Fruit fly (Drosophila melanogaster): ENCODE results near the gene janA.

The janA gene

dm6 chr3R:30039494-30039893, at the start of gene janA, which contains the start of the genes Sry-alpha and Sry-beta:
janA (minus strand) TSS chr3R:30039533.
Sry-alpha (plus strand) TSS chr3R:30039719.
Sry-beta (plus strand) TSS chr3R:30039719.
- TF ChIP-seq CG32121 (GFP tag; IDR thresholded peaks at IDR 0.05), result no peak
- peak; percentile 2 for TF ChIP-seq CG15710 (tag; optimal IDR thresholded peaks at IDR 0.05)

dm6 chr3R:30084137-30084536, 44.8 kb upstream of the janA start:
- TF ChIP-seq Snoo (tag; optimal IDR thresholded peaks at IDR 0.05), result no peak
- TF ChIP-seq CG34367 (tag; optimal IDR thresholded peaks at IDR 0.05), result no peak
- TF ChIP-seq CG9948 (tag; optimal IDR thresholded peaks at IDR 0.05), result no peak
- no peak for TF ChIP-seq CG10348 (GFP tag; IDR thresholded peaks at IDR 0.05)
- no peak for TF ChIP-seq CG4496 (GFP tag; IDR thresholded peaks at IDR 0.05)
- no peak for TF ChIP-seq gl (tag; optimal IDR thresholded peaks at IDR 0.05)
- no peak for TF ChIP-seq CG14655 (GFP tag; optimal IDR thresholded peaks at IDR 0.05)
- TF ChIP-seq CG8301 (tag; optimal IDR thresholded peaks at IDR 0.05), result no peak
- no peak for TF ChIP-seq Pif1B (GFP tag; optimal IDR thresholded peaks at IDR 0.05)
- no peak for TF ChIP-seq CG13204 (GFP tag; optimal IDR thresholded peaks at IDR 0.05)

dm6 chr3R:30083215-30083614, 43.9 kb upstream of the janA start:
- TF ChIP-seq CG34367 (tag; optimal IDR thresholded peaks at IDR 0.05) (no peak), CG13204 (GFP tag; optimal IDR thresholded peaks at IDR 0.05) (no peak), rn (GFP tag; IDR thresholded peaks at IDR 0.05) (no peak), CG32121 (GFP tag; IDR thresholded peaks at IDR 0.05) (no peak), Snoo (tag; optimal IDR thresholded peaks at IDR 0.05) (no peak), Pif1A (GFP tag; optimal IDR thresholded peaks at IDR 0.05) (peak; percentile 13), CG15710 (tag; optimal IDR thresholded peaks at IDR 0.05) (no peak), CG8159 (tag; optimal IDR thresholded peaks at IDR 0.05) (peak; percentile 23), D1 (tag; optimal IDR thresholded peaks at IDR 0.05) (no peak), Ets98B (GFP tag; IDR thresholded peaks at IDR 0.05) (no peak), CG10348 (GFP tag; IDR thresholded peaks at IDR 0.05) (no peak), EcR (GFP tag; optimal IDR thresholded peaks at IDR 0.05) (no peak), CG8301 (tag; optimal IDR thresholded peaks at IDR 0.05) (no peak), CG17806 (tag; optimal IDR thresholded peaks at IDR 0.05) (no peak)

- TF ChIP-seq CG8301 (tag; optimal IDR thresholded peaks at IDR 0.05) (peak; percentile 69), CG34367 (tag; optimal IDR thresholded peaks at IDR 0.05) (peak; percentile 53), CG8159 (tag; optimal IDR thresholded peaks at IDR 0.05) (peak; percentile 57), CG12605 (GFP tag; IDR thresholded peaks at IDR 0.05) (no peak), Pif1A (GFP tag; optimal IDR thresholded peaks at IDR 0.05) (peak; percentile 17), CG14655 (GFP tag; optimal IDR thresholded peaks at IDR 0.05) (peak; percentile 72), gl (tag; optimal IDR thresholded peaks at IDR 0.05) (no peak), CG4496 (GFP tag; IDR thresholded peaks at IDR 0.05) (peak; percentile 63; the same call in 1 of the 3 replicates), EcR (GFP tag; optimal IDR thresholded peaks at IDR 0.05) (peak; percentile 53), CG10348 (GFP tag; IDR thresholded peaks at IDR 0.05) (no peak; the same call in 1 of the 2 replicates), CG17806 (tag; optimal IDR thresholded peaks at IDR 0.05) (peak; percentile 51), CG9948 (tag; optimal IDR thresholded peaks at IDR 0.05) (peak; percentile 56), CG32121 (GFP tag; IDR thresholded peaks at IDR 0.05) (no peak), Ets98B (GFP tag; IDR thresholded peaks at IDR 0.05) (peak; percentile 52), rn (GFP tag; IDR thresholded peaks at IDR 0.05) (no peak), Pif1B (GFP tag; optimal IDR thresholded peaks at IDR 0.05) (no peak), CG13204 (GFP tag; optimal IDR thresholded peaks at IDR 0.05) (no peak), D1 (tag; optimal IDR thresholded peaks at IDR 0.05) (no peak), fd96Ca (GFP tag; IDR thresholded peaks at IDR 0.05) (peak; percentile 82), Snoo (tag; optimal IDR thresholded peaks at IDR 0.05) (peak; percentile 56), CG15710 (tag; optimal IDR thresholded peaks at IDR 0.05) (peak; percentile 66)
These were observed 36.8 kb upstream of the janA start for dm6 chr3R:30076088-30076487.

- TF ChIP-seq gl (tag; optimal IDR thresholded peaks at IDR 0.05) (no peak), CG34367 (tag; optimal IDR thresholded peaks at IDR 0.05) (no peak), CG4496 (GFP tag; IDR thresholded peaks at IDR 0.05) (peak; percentile 72), Ets98B (GFP tag; IDR thresholded peaks at IDR 0.05) (peak; percentile 44; the same call in 1 of the 2 replicates), fd96Ca (GFP tag; IDR thresholded peaks at IDR 0.05) (peak; percentile 49; the same call in 1 of the 3 replicates), CG32121 (GFP tag; IDR thresholded peaks at IDR 0.05) (0 out of 2 replicates have a peak, but pooled peaks have one; percentile 25), CG13204 (GFP tag; optimal IDR thresholded peaks at IDR 0.05) (no peak), CG8301 (tag; optimal IDR thresholded peaks at IDR 0.05) (peak; percentile 1), EcR (GFP tag; optimal IDR thresholded peaks at IDR 0.05) (no peak), CG9948 (tag; optimal IDR thresholded peaks at IDR 0.05) (no peak), Pif1A (GFP tag; optimal IDR thresholded peaks at IDR 0.05) (no peak), Snoo (tag; optimal IDR thresholded peaks at IDR 0.05) (no peak), D1 (tag; optimal IDR thresholded peaks at IDR 0.05) (no peak), CG8159 (tag; optimal IDR thresholded peaks at IDR 0.05) (no peak), rn (GFP tag; IDR thresholded peaks at IDR 0.05) (no peak), CG17806 (tag; optimal IDR thresholded peaks at IDR 0.05) (no peak), CG10348 (GFP tag; IDR thresholded peaks at IDR 0.05) (no peak), CG12605 (GFP tag; IDR thresholded peaks at IDR 0.05) (peak; percentile 44; the same call in 1 of the 2 replicates), Pif1B (GFP tag; optimal IDR thresholded peaks at IDR 0.05) (peak; percentile 34), CG15710 (tag; optimal IDR thresholded peaks at IDR 0.05) (no peak), CG14655 (GFP tag; optimal IDR thresholded peaks at IDR 0.05) (peak; percentile 11)
These were observed 32.5 kb upstream of the janA start for dm6 chr3R:30071827-30072226.

- TF ChIP-seq CG15710 (tag; optimal IDR thresholded peaks at IDR 0.05) (no peak), CG13204 (GFP tag; optimal IDR thresholded peaks at IDR 0.05) (no peak), Snoo (tag; optimal IDR thresholded peaks at IDR 0.05) (no peak), Pif1B (GFP tag; optimal IDR thresholded peaks at IDR 0.05) (no peak), Ets98B (GFP tag; IDR thresholded peaks at IDR 0.05) (no peak), CG12605 (GFP tag; IDR thresholded peaks at IDR 0.05) (no peak), CG8159 (tag; optimal IDR thresholded peaks at IDR 0.05) (no peak)
These were observed 30.9 kb upstream of the janA start for dm6 chr3R:30070198-30070597.
